Worm (Caenorhabditis elegans): ENCODE data around the gene Y49E10.16.

ce11 chrIII:12468869-12469268 lies 38.6 kb downstream of the Y49E10.16 start, which contains the start of gene Y49E10.29:
- TF ChIP-seq mef-2 (tag; optimal IDR thresholded peaks at IDR 0.05) = no peak
- TF ChIP-seq lin-39 (tag; optimal IDR thresholded peaks at IDR 0.05) = no peak
- TF ChIP-seq ztf-4 (tag; optimal IDR thresholded peaks at IDR 0.05) = no peak
